Worm (Caenorhabditis elegans) whole organism, L4/young adult: ENCODE data around the gene asp-14.

Experiments
- W03F9.2 ChIP-seq: fragments of 150-350 bp; optimal IDR thresholded peaks from 2 replicates; lab custom pipeline; 2014; ENCODE audit warnings: missing biosample characterization, missing genetic modification characterization
- dao-5 ChIP-seq: sonication (generic microtip); optimal IDR thresholded peaks from 2 replicates; lab custom pipeline; 2016; ENCODE audit warnings: missing genotype, missing genetic modification characterization, moderate library complexity, missing compliant biosample characterization
- him-1 ChIP-seq: sonication (generic microtip); optimal IDR thresholded peaks from 2 replicates; lab custom pipeline; 2016; ENCODE audit warnings: missing genotype, missing genetic modification reagents, missing genetic modification characterization, missing compliant biosample characterization

The asp-14 gene

ce11 chrX:6450839-6451491, 4.5 kb upstream of the asp-14 start, which contains the start of the genes grl-6 and K10C2.6:
Gene grl-6, minus strand, starts transcription at chrX:6450939.
Gene K10C2.6, plus strand, starts transcription at chrX:6451441.
- TF ChIP-seq dao-5 (tag; lab: Kevin White, UChicago): no peak
- no peak for TF ChIP-seq W03F9.2 (tag; lab: Kevin White, UChicago)
- no peak for TF ChIP-seq him-1

ce11 chrX:6448866-6449400, 2.5 kb upstream of the asp-14 start, which contains the start of gene fah-1:
Gene fah-1, minus strand, starts transcription at chrX:6448916.
- TF ChIP-seq W03F9.2 (tag; lab: Kevin White, UChicago): no peak
- no peak for TF ChIP-seq dao-5 (tag; lab: Kevin White, UChicago)
- TF ChIP-seq him-1: no peak

ce11 chrX:6445239-6445638, 1.2 kb downstream of the asp-14 start:
- TF ChIP-seq W03F9.2 (tag; lab: Kevin White, UChicago) (no peak), dao-5 (tag; lab: Kevin White, UChicago) (no peak), him-1 (no peak)

- TF ChIP-seq W03F9.2 (tag; lab: Kevin White, UChicago) (no peak), dao-5 (tag; lab: Kevin White, UChicago) (no peak), him-1 (no peak)
Observed at ce11 chrX:6443373-6443772, 3.1 kb downstream of the asp-14 start, which contains the start of gene K10C2.7. Gene K10C2.7, minus strand, starts transcription at chrX:6443473.

DNA sequence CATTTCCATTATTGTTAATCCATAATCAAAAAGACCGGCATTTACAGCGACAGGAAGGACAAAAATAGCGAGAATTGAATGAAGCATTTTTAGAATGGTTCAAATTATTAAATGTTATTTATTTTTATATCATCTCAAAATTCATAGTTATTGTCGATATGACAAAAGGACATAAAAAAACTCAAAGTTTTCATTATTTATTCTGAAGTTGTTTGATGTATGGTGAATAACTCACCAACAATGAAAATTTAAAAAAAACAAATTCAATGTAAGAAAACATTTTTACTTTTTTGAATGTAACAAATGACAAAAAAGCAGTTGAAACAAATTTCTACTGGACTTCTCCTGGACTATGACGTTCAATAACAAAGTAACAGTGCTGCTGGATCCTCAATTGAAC, 6.0 kb downstream of the asp-14 start, which contains the start of gene K10C2.14:
Gene K10C2.14, minus strand, starts transcription at position 101 of the 400 bp plus-strand sequence.
- no peak for TF ChIP-seq dao-5 (tag; lab: Kevin White, UChicago)
- TF ChIP-seq him-1: no peak
- no peak for TF ChIP-seq W03F9.2 (tag; lab: Kevin White, UChicago)

ce11 chrX:6437545-6437944, 8.9 kb downstream of the asp-14 start, which contains the start of gene K10C2.8:
Gene K10C2.8, minus strand, starts transcription at chrX:6437645.
- no peak for TF ChIP-seq dao-5 (tag; lab: Kevin White, UChicago)

DNA sequence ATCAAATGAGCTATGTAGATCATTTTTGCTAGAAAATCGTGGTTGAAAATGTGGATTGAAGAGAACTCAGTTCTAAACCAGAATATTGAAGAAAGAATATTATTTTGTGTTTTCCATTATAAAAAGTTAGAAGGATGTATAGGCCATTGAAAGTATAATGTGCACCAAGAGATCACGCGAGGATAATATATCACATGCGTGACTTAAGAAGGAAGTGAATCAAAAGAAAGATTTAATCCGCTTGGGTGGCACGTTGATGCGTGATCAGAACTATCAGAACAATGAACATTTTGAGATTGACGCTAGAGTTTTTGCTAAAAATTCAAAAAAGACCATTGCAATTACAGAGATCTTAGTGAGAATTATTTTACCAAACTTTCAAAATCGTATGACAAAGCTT, 10.7 kb downstream of the asp-14 start:
- TF ChIP-seq him-1: no peak
- TF ChIP-seq dao-5 (tag; lab: Kevin White, UChicago): no peak

DNA sequence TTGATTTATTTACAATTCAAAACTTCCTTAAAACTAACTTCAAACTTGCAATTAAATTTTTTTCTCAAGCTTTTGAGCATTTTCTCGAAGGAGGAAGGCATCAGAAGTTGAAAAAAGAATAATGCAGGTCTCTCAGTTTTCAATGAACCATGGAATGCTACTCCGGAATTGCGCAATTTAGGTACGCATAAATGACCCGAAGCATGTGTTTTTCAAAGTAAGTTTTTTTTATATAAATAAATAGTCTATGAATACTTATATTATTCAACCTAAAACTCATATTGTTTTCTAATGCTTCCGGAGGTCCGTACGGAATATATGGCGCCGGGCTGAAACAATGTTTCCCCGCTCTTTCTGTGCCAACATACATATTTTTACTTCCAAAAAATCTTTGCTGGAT, 12.8 kb downstream of the asp-14 start, which contains the start of gene K10C2.2:
Gene K10C2.2, minus strand, starts transcription at position 101 of the 400 bp plus-strand sequence.
- TF ChIP-seq dao-5 (tag; lab: Kevin White, UChicago) (no peak), him-1 (no peak), W03F9.2 (tag; lab: Kevin White, UChicago) (no peak)

- TF ChIP-seq dao-5 (tag; lab: Kevin White, UChicago): no peak
- no peak for TF ChIP-seq W03F9.2 (tag; lab: Kevin White, UChicago)
- no peak for TF ChIP-seq him-1
Observed at ce11 chrX:6430510-6430909, 16.0 kb downstream of the asp-14 start, which contains the start of gene ctsa-2. Gene ctsa-2, minus strand, starts transcription at chrX:6430610.

DNA sequence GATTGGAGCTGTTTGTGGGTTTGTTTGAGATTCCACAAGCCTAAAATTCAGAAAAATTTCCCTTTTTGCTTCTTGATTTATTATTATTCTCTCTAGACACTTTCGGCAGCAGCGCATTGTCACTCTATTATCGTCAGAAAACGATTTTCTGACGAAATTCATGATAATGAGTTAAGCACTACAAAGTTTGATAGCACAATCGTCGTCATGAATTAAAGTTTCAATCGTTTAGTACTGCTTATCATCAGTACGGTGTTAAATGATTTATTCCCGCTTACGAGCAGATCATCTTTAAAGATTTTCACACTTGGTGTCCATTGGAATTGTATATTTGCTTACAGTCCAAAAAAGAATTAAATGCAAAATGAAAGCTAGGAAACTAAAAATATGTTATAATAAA, 16.9 kb downstream of the asp-14 start:
- no peak for TF ChIP-seq dao-5 (tag; lab: Kevin White, UChicago)

DNA sequence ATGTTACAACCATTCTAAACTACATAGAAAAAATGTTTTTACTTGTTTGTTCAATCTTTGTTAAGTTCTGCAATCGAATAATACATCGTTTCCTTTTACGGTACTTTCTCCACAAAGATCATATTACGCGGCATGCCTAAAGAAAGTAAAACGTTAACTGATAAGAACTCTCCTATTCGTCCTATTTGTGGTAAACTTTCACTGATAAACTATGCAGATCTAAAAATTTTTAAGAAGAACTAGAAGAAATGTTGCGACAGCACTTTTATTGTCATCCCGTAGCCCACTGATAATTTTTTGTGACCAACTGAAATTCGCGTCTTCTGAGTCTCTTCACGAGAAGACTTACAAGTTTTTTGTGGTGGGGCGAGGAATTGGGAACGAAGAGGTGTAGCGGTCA, 19.3 kb downstream of the asp-14 start:
- TF ChIP-seq dao-5 (tag; lab: Kevin White, UChicago) (no peak), him-1 (no peak), W03F9.2 (tag; lab: Kevin White, UChicago) (no peak)

ce11 chrX:6420681-6421080, 25.8 kb downstream of the asp-14 start, which contains the start of gene K10C2.12:
Gene K10C2.12, minus strand, starts transcription at chrX:6420781.
- TF ChIP-seq W03F9.2 (tag; lab: Kevin White, UChicago): no peak
- TF ChIP-seq him-1: no peak
- no peak for TF ChIP-seq dao-5 (tag; lab: Kevin White, UChicago)

- TF ChIP-seq dao-5 (tag; lab: Kevin White, UChicago): no peak
- no peak for TF ChIP-seq W03F9.2 (tag; lab: Kevin White, UChicago)
Observed at ce11 chrX:6419113-6419512, 27.4 kb downstream of the asp-14 start.

DNA sequence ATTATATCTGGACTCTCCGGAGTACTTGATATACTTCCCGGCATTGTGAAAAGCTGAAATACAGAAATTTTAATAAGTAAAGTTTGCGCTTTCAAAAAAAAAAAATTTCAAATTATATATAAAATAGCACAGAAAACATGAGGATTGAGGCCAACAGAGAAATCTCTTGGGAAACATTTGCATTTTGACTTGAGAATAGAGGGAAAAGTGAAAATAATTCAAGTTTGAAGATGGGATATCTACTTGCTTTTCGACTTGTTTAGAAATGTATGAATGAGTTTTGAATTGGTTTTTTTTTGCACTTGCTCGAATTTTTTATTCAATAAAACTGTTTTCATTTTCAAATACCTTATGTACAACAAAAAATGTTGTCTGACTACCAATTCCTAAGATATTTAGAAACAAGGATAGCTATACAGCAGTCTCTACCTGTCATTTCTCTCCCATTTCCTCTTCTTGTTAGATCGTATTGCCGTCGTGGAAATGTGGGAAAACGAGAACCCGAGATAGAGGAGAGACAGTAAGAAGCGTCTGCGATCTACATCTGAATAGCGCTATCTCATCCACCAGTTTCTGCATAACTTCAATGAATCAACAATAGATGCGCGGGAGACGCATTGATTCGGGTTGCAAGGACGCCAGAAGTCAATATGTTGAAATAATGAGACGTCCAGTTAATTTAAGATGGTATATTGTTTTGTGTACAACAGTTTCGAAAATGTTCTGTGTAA, 29.9 kb downstream of the asp-14 start, which contains the start of gene T22E5.6:
Gene T22E5.6, minus strand, starts transcription at position 51 of the 731 bp plus-strand sequence.
- TF ChIP-seq him-1 (no peak), W03F9.2 (tag; lab: Kevin White, UChicago) (no peak), dao-5 (tag; lab: Kevin White, UChicago) (no peak)
